Fruit fly (Drosophila melanogaster): ENCODE measurements around the gene kumpel.

The kumpel gene

dm6 chr3R:25885136-25885535 lies 21.7 kb upstream of the kumpel start (continued):
- TF ChIP-seq Max (GFP tag; optimal IDR thresholded peaks at IDR 0.05) (no peak), sisA (GFP tag; IDR thresholded peaks at IDR 0.05) (no peak), Eip74EF (GFP tag; optimal IDR thresholded peaks at IDR 0.05) (no peak), CG15011 (GFP tag; optimal IDR thresholded peaks at IDR 0.05) (peak; percentile 16), Hmx (GFP tag; optimal IDR thresholded peaks at IDR 0.05) (no peak), Mes4 (GFP tag; optimal IDR thresholded peaks at IDR 0.05) (peak; percentile 44), Taf1 (GFP tag; IDR thresholded peaks at IDR 0.05) (no peak), CG12769 (tag; optimal IDR thresholded peaks at IDR 0.05) (no peak), mam (GFP tag; optimal IDR thresholded peaks at IDR 0.05) (no peak), CG2202 (tag; optimal IDR thresholded peaks at IDR 0.05) (peak; percentile 73), zen (tag; optimal IDR thresholded peaks at IDR 0.05) (no peak), CG4730 (GFP tag; IDR thresholded peaks at IDR 0.05) (no peak), CG9876 (GFP tag; optimal IDR thresholded peaks at IDR 0.05) (no peak), CG2199 (GFP tag; IDR thresholded peaks at IDR 0.05) (no peak), CG8924 (tag; optimal IDR thresholded peaks at IDR 0.05) (peak; percentile 44), nmo (GFP tag; optimal IDR thresholded peaks at IDR 0.05) (no peak), Dek (tag; optimal IDR thresholded peaks at IDR 0.05) (no peak), fd96Cb (tag; optimal IDR thresholded peaks at IDR 0.05) (no peak), CG6854 (GFP tag; optimal IDR thresholded peaks at IDR 0.05) (no peak), CG10209 (GFP tag; optimal IDR thresholded peaks at IDR 0.05) (peak; percentile 33), CG12104 (GFP tag; optimal IDR thresholded peaks at IDR 0.05) (no peak), chn (GFP tag; optimal IDR thresholded peaks at IDR 0.05) (no peak), CkIIα-i1 (GFP tag; IDR thresholded peaks at IDR 0.05) (no peak), CG5953 (GFP tag; IDR thresholded peaks at IDR 0.05) (0 out of 2 replicates have a peak, but pooled peaks have one; percentile 40), CG13775 (GFP tag; optimal IDR thresholded peaks at IDR 0.05) (no peak), CG6654 (GFP tag; optimal IDR thresholded peaks at IDR 0.05) (no peak), CG6689 (GFP tag; IDR thresholded peaks at IDR 0.05) (no peak), ind (GFP tag; optimal IDR thresholded peaks at IDR 0.05) (no peak), CG31388 (GFP tag; optimal IDR thresholded peaks at IDR 0.05) (no peak), trem (tag; optimal IDR thresholded peaks at IDR 0.05) (no peak), Bgb (GFP tag; IDR thresholded peaks at IDR 0.05; ENCODE audit: partially characterized antibody) (no peak), Fer3 (tag; optimal IDR thresholded peaks at IDR 0.05) (no peak), CG12236 (GFP tag; optimal IDR thresholded peaks at IDR 0.05) (peak; percentile 38), crol (GFP tag; IDR thresholded peaks at IDR 0.05) (no peak), inv (GFP tag; IDR thresholded peaks at IDR 0.05; ENCODE audit: partially characterized antibody) (no peak), Doc3 (GFP tag; IDR thresholded peaks at IDR 0.05; ENCODE audit: partially characterized antibody) (no peak), ro (GFP tag; IDR thresholded peaks at IDR 0.05) (no peak), CG17829 (tag; optimal IDR thresholded peaks at IDR 0.05) (peak; percentile 9), YL-1 (GFP tag; optimal IDR thresholded peaks at IDR 0.05) (peak; percentile 18), chinmo (GFP tag; IDR thresholded peaks at IDR 0.05; ENCODE audit: partially characterized antibody) (no peak), so (GFP tag; IDR thresholded peaks at IDR 0.05) (no peak; the same call in 2 of the 3 replicates), zf30C (GFP tag; optimal IDR thresholded peaks at IDR 0.05) (no peak), Myb (GFP tag; optimal IDR thresholded peaks at IDR 0.05) (no peak), ssp (GFP tag; IDR thresholded peaks at IDR 0.05) (no peak), CG11723 (GFP tag; optimal IDR thresholded peaks at IDR 0.05) (peak; percentile 53), CG6765 (GFP tag; optimal IDR thresholded peaks at IDR 0.05) (no peak), row (GFP tag; IDR thresholded peaks at IDR 0.05) (no peak), scrt (GFP tag; optimal IDR thresholded peaks at IDR 0.05) (no peak), E2f1 (GFP tag; IDR thresholded peaks at IDR 0.05) (no peak), wdn (GFP tag; IDR thresholded peaks at IDR 0.05) (no peak), gfzf (GFP tag; optimal IDR thresholded peaks at IDR 0.05) (no peak), tap (tag; optimal IDR thresholded peaks at IDR 0.05) (no peak)

Data from whole organism, embryonic.